Fruit fly (Drosophila melanogaster) whole organism, prepupa: ENCODE results near the gene CG12519.
"Not testable (repeated sequence)": the region's sequence is repeated elsewhere in the genome, so short reads cannot be mapped to it uniquely, and the experiment has no call there.

Source experiments
- Hr39 ChIP-seq: fragments of 200-800 bp; sonication (Bioruptor generic); optimal IDR thresholded peaks from 2 replicates; lab custom pipeline; 2016; ENCODE audit warnings: missing biosample characterization, missing genetic modification characterization
- Smox ChIP-seq: fragments of 200-800 bp; sonication (Bioruptor generic); optimal IDR thresholded peaks from 3 replicates; lab custom pipeline; 2016; ENCODE audit warnings: missing biosample characterization, missing genetic modification characterization

- not testable (repeated sequence) for TF ChIP-seq Smox, Hr39
Measured at dm6 chr3L:19475478-19475877, 3.2 kb downstream of the CG12519 start, which contains the start of the genes CG18294 and CG32213.
